Worm (Caenorhabditis elegans): ENCODE measurements around the gene lin-13.

The lin-13 gene

DNA sequence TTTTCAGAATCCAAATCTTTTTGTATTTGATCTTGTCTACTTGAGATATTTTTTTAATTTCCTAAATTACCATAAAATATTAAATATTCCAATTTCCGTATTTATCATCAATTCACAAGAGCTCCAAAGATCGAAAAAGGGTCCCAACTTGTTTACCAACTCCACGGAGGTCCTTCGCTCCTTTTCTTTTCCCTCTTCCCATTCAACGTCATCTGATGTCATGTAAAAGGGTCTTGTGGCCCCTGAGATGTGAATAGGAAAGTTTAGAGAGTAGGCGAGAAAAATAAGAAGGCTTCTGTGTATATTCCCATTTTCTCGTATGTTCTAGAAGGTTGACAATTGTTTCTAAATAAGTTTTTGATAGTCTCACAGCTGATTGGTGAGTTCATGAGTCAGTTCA is 13.7 kb upstream of the lin-13 start:
- no peak for TF ChIP-seq ama-1 (optimal IDR thresholded peaks at IDR 0.05)
- TF ChIP-seq skn-1 (tag; optimal IDR thresholded peaks at IDR 0.05), result no peak
- TF ChIP-seq nhr-11 (tag; optimal IDR thresholded peaks at IDR 0.05), result no peak
- TF ChIP-seq elt-1 (tag; optimal IDR thresholded peaks at IDR 0.05), result no peak
- peak in 1 of 2 experiments; percentile 3 for TF ChIP-seq mdl-1 (tag; optimal IDR thresholded peaks at IDR 0.05)
- peak; percentile 33 for TF ChIP-seq nhr-129 (tag; optimal IDR thresholded peaks at IDR 0.05)
- peak in 1 of 2 experiments; percentile 47 for TF ChIP-seq lsy-2 (tag; optimal IDR thresholded peaks at IDR 0.05)
- no peak for TF ChIP-seq ztf-11 (tag; optimal IDR thresholded peaks at IDR 0.05)
- no peak for TF ChIP-seq dmd-4 (tag; optimal IDR thresholded peaks at IDR 0.05)
- peak; percentile 54 for TF ChIP-seq C34F6.9 (tag; optimal IDR thresholded peaks at IDR 0.05)
- peak; percentile 31 for TF ChIP-seq sem-4 (tag; optimal IDR thresholded peaks at IDR 0.05)
- TF ChIP-seq nhr-12 (tag; optimal IDR thresholded peaks at IDR 0.05), result no peak
- TF ChIP-seq ztf-4 (tag; optimal IDR thresholded peaks at IDR 0.05), result peak; percentile 23
- TF ChIP-seq ZK546.5 (tag; optimal IDR thresholded peaks at IDR 0.05), result no peak
- peak; percentile 10 for TF ChIP-seq lin-13 (GFP tag; optimal IDR thresholded peaks at IDR 0.05)
- no peak for TF ChIP-seq ceh-16 (tag; optimal IDR thresholded peaks at IDR 0.05)
- peak; percentile 9 for TF ChIP-seq sma-9 (GFP tag; optimal IDR thresholded peaks at IDR 0.05)
- TF ChIP-seq sma-9 (tag; optimal IDR thresholded peaks at IDR 0.05), result no peak
- TF ChIP-seq gmeb-1 (tag; optimal IDR thresholded peaks at IDR 0.05), result no peak
- TF ChIP-seq crh-2 (tag; optimal IDR thresholded peaks at IDR 0.05), result peak; percentile 42

DNA sequence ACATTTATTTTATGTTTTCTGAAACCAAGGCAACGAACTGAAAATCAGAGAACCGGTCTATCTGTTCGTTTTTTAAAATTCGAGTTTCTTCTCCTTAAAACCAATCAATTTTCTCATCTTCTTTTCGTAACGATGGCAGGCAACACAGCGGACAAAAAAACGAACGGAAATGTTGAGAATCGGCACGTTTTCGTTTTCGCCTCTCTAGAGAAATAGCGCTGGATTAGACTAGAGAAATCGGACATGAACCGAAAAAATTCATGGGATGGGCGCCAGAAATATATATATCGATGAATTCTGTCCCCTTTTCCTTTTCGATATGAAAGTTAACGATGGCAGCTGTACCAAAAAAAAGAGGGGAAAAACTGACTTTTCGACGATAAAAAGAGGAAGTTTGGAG is 13.1 kb upstream of the lin-13 start:
- TF ChIP-seq lin-13 (GFP tag; optimal IDR thresholded peaks at IDR 0.05) (no peak), sem-4 (tag; optimal IDR thresholded peaks at IDR 0.05) (peak; percentile 8), C34F6.9 (tag; optimal IDR thresholded peaks at IDR 0.05) (peak; percentile 10), nhr-12 (tag; optimal IDR thresholded peaks at IDR 0.05) (no peak), lsy-2 (tag; optimal IDR thresholded peaks at IDR 0.05) (peak in 1 of 2 experiments; percentile 9)

DNA sequence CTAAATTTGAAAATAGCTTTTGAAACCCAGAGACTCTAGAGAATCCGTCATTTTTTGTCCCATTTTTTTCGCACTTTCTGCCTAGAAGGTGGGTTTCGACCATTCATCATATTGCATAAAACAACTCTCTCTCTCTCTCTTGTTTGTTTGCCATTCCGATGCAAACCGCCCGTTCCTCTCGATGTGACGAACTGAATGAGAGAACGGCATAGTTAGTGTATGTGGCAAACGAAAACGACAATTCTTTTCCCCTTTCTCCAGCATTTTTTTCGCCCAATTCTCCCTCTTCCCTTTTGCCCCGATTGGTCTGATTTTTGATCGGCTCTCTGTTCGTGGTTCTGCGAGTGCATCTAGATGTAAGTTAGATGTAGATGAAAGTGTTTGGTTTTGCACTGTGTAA is 12.2 kb upstream of the lin-13 start:
- TF ChIP-seq lin-13 (GFP tag; optimal IDR thresholded peaks at IDR 0.05), result no peak
- TF ChIP-seq nhr-77 (tag; optimal IDR thresholded peaks at IDR 0.05), result no peak
- no peak for TF ChIP-seq ceh-82 (tag; optimal IDR thresholded peaks at IDR 0.05)
- TF ChIP-seq ceh-16 (tag; optimal IDR thresholded peaks at IDR 0.05), result no peak
- no peak for TF ChIP-seq egl-27 (tag; optimal IDR thresholded peaks at IDR 0.05)
- no peak for TF ChIP-seq zag-1 (tag; optimal IDR thresholded peaks at IDR 0.05)
- no peak for TF ChIP-seq sem-4 (tag; optimal IDR thresholded peaks at IDR 0.05)
- TF ChIP-seq nhr-129 (tag; optimal IDR thresholded peaks at IDR 0.05), result no peak
- TF ChIP-seq lin-39 (tag; optimal IDR thresholded peaks at IDR 0.05), result no peak
- no peak for TF ChIP-seq alr-1 (tag; optimal IDR thresholded peaks at IDR 0.05)
- no peak for TF ChIP-seq crh-2 (tag; optimal IDR thresholded peaks at IDR 0.05)
- TF ChIP-seq snpc-4 (tag; optimal IDR thresholded peaks at IDR 0.05), result no peak
- TF ChIP-seq ama-1 (optimal IDR thresholded peaks at IDR 0.05), result no peak
- TF ChIP-seq F13H6.1 (tag; optimal IDR thresholded peaks at IDR 0.05), result no peak
- no peak for TF ChIP-seq R02D3.7 (tag; optimal IDR thresholded peaks at IDR 0.05)
- no peak for TF ChIP-seq ztf-11 (tag; optimal IDR thresholded peaks at IDR 0.05)
- no peak for TF ChIP-seq lin-11 (tag; optimal IDR thresholded peaks at IDR 0.05)
- no peak for TF ChIP-seq gmeb-1 (tag; optimal IDR thresholded peaks at IDR 0.05)

DNA sequence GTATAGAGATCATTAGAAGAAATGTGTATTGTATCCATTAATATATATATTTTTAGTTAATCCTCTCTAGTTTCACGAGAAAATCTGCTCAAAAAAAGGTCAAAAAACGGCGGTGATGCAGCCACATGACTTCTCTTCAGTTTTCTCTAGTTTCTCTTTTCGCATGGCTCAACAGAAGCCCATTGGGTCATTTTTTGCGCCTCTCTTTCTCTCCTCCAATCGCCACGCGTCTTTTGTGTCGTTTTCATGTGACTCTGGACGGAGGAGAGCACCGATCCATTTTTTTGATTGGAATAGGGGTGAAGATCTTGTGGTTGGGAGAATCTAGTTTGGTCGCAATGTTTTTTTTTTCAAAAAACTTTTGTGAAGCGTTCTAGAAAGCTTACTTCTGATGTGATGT is 11.6 kb upstream of the lin-13 start:
- TF ChIP-seq sem-4 (tag; optimal IDR thresholded peaks at IDR 0.05) (peak; percentile 26), unc-62 (GFP tag; optimal IDR thresholded peaks at IDR 0.05) (no peak), nhr-23 (tag; optimal IDR thresholded peaks at IDR 0.05) (no peak), nhr-11 (tag; optimal IDR thresholded peaks at IDR 0.05) (no peak), ceh-82 (tag; optimal IDR thresholded peaks at IDR 0.05) (no peak), nhr-6 (tag; optimal IDR thresholded peaks at IDR 0.05) (no peak), nhr-129 (tag; optimal IDR thresholded peaks at IDR 0.05) (peak; percentile 88), lsy-2 (tag; optimal IDR thresholded peaks at IDR 0.05) (peak in 1 of 2 experiments; percentile 77), alr-1 (tag; optimal IDR thresholded peaks at IDR 0.05) (no peak), ztf-4 (tag; optimal IDR thresholded peaks at IDR 0.05) (peak; percentile 8), ztf-1 (GFP tag; conservative IDR thresholded peaks at IDR 0.05) (no peak), mdl-1 (tag; optimal IDR thresholded peaks at IDR 0.05) (peak in 1 of 2 experiments; percentile 68), unc-55 (GFP tag; optimal IDR thresholded peaks at IDR 0.05) (peak; percentile 22), elt-1 (tag; optimal IDR thresholded peaks at IDR 0.05) (no peak), blmp-1 (tag; optimal IDR thresholded peaks at IDR 0.05; ENCODE audit: insufficient read depth) (no peak), R02D3.7 (tag; optimal IDR thresholded peaks at IDR 0.05) (no peak), lin-13 (GFP tag; optimal IDR thresholded peaks at IDR 0.05) (peak; percentile 30), C34F6.9 (tag; optimal IDR thresholded peaks at IDR 0.05) (peak; percentile 87), nhr-237 (tag; optimal IDR thresholded peaks at IDR 0.05) (no peak), F13H6.1 (tag; optimal IDR thresholded peaks at IDR 0.05) (peak; percentile 40), ama-1 (optimal IDR thresholded peaks at IDR 0.05) (no peak), crh-2 (tag; optimal IDR thresholded peaks at IDR 0.05) (peak; percentile 89), sma-9 (GFP tag; optimal IDR thresholded peaks at IDR 0.05) (peak; percentile 63), sma-9 (tag; optimal IDR thresholded peaks at IDR 0.05) (no peak), elt-3 (tag; optimal IDR thresholded peaks at IDR 0.05) (no peak), lin-11 (tag; optimal IDR thresholded peaks at IDR 0.05) (no peak), zag-1 (tag; optimal IDR thresholded peaks at IDR 0.05) (peak; percentile 67), mab-5 (tag; optimal IDR thresholded peaks at IDR 0.05) (no peak)

Measured in whole organism, L2 larva.